Worm (Caenorhabditis elegans) whole organism, L2 larva: ENCODE results near the gene K11D9.3.

Source experiments
- C34F6.9 ChIP-seq: fragments of 150-350 bp; optimal IDR thresholded peaks from 2 replicates; lab custom pipeline; 2014; ENCODE audit warnings: missing biosample characterization, missing genetic modification characterization
- F13H6.1 ChIP-seq: sonication (generic microtip); optimal IDR thresholded peaks from 2 replicates; lab custom pipeline; 2016; ENCODE audit warnings: missing genetic modification characterization, missing compliant biosample characterization
- Y55F3AM.14 ChIP-seq: fragments of 200-800 bp; sonication (Bioruptor generic); optimal IDR thresholded peaks from 2 replicates; lab custom pipeline; 2018; ENCODE audit warnings: mild to moderate bottlenecking, missing genetic modification characterization, missing compliant biosample characterization
- alr-1 ChIP-seq: fragments of 150-350 bp; optimal IDR thresholded peaks from 2 replicates; lab custom pipeline; 2014; ENCODE audit warnings: missing biosample characterization, missing genetic modification characterization
- aly-2 ChIP-seq: fragments of 150-350 bp; optimal IDR thresholded peaks from 2 replicates; lab custom pipeline; 2014; ENCODE audit warnings: missing biosample characterization, missing genetic modification characterization
- ama-1 ChIP-seq: fragments of 150-350 bp; optimal IDR thresholded peaks from 2 replicates; lab custom pipeline; 2018; ENCODE audit warnings: inconsistent platforms
- blmp-1 ChIP-seq: sonication (generic microtip); optimal IDR thresholded peaks from 2 replicates; lab custom pipeline; 2017; ENCODE audit warnings: missing genetic modification characterization, mild to moderate bottlenecking, missing compliant biosample characterization, antibody characterized with exemption, moderate library complexity; ENCODE audit not compliant: insufficient read depth
- ceh-16 ChIP-seq: fragments of 150-350 bp; optimal IDR thresholded peaks from 2 replicates; lab custom pipeline; 2014; ENCODE audit warnings: missing biosample characterization, missing genetic modification characterization
- ceh-82 ChIP-seq: fragments of 150-350 bp; optimal IDR thresholded peaks from 2 replicates; lab custom pipeline; 2014; ENCODE audit warnings: missing biosample characterization, missing genetic modification characterization
- crh-2 ChIP-seq: sonication (generic microtip); optimal IDR thresholded peaks from 2 replicates; lab custom pipeline; 2017; ENCODE audit warnings: missing biosample characterization, missing genetic modification characterization
- fos-1 ChIP-seq: fragments of 150-350 bp; optimal IDR thresholded peaks from 2 replicates; lab custom pipeline; 2014; ENCODE audit warnings: missing biosample characterization, missing genetic modification characterization
- gmeb-1 ChIP-seq: fragments of 150-350 bp; optimal IDR thresholded peaks from 2 replicates; lab custom pipeline; 2014; ENCODE audit warnings: missing biosample characterization, missing genetic modification characterization
- lin-11 ChIP-seq: fragments of 150-350 bp; sonication (generic microtip); optimal IDR thresholded peaks from 2 replicates; lab custom pipeline; 2014; ENCODE audit warnings: missing biosample characterization, missing genetic modification characterization, inconsistent platforms, mixed read lengths
- lin-39 ChIP-seq: fragments of 150-350 bp; optimal IDR thresholded peaks from 2 replicates; lab custom pipeline; 2014; ENCODE audit warnings: missing biosample characterization, missing genetic modification reagents, missing genetic modification characterization
- lsy-2 ChIP-seq, 2 experiments: fragments of 150-350 bp in 1 of 2; sonication (generic microtip) in 1 of 2; optimal IDR thresholded peaks; 2 replicates each; lab custom pipeline; 2014 to 2017; ENCODE audit warnings: missing biosample characterization in 2 of 2, missing genetic modification characterization in 2 of 2
- mbf-1 ChIP-seq: sonication (generic microtip); optimal IDR thresholded peaks from 2 replicates; lab custom pipeline; 2017; ENCODE audit warnings: missing biosample characterization, missing genetic modification characterization
- mdl-1 ChIP-seq, 2 experiments: fragments of 150-350 bp in 1 of 2; sonication (generic microtip) in 1 of 2; optimal IDR thresholded peaks; 2 replicates each; lab custom pipeline; 2017; ENCODE audit warnings: missing biosample characterization in 2 of 2, missing genetic modification characterization in 2 of 2
- nhr-10 ChIP-seq: sonication (generic microtip); optimal IDR thresholded peaks from 2 replicates; lab custom pipeline; 2017; ENCODE audit warnings: missing biosample characterization, missing genetic modification characterization
- nhr-11 ChIP-seq: fragments of 150-350 bp; optimal IDR thresholded peaks from 2 replicates; lab custom pipeline; 2014; ENCODE audit warnings: missing biosample characterization, missing genetic modification characterization
- nhr-12 ChIP-seq: fragments of 150-350 bp; optimal IDR thresholded peaks from 2 replicates; lab custom pipeline; 2014; ENCODE audit warnings: missing biosample characterization, missing genetic modification characterization
- nhr-129 ChIP-seq: fragments of 150-350 bp; optimal IDR thresholded peaks from 2 replicates; lab custom pipeline; 2014; ENCODE audit warnings: missing biosample characterization, missing genetic modification characterization
- nhr-23 ChIP-seq: fragments of 150-350 bp; optimal IDR thresholded peaks from 2 replicates; lab custom pipeline; 2014; ENCODE audit warnings: missing biosample characterization, missing genetic modification reagents, missing genetic modification characterization
- nhr-237 ChIP-seq: fragments of 150-350 bp; optimal IDR thresholded peaks from 2 replicates; lab custom pipeline; 2014; ENCODE audit warnings: missing biosample characterization, missing genetic modification characterization
- nhr-6 ChIP-seq: fragments of 150-350 bp; optimal IDR thresholded peaks from 2 replicates; lab custom pipeline; 2014; ENCODE audit warnings: missing biosample characterization, missing genetic modification characterization
- peb-1 ChIP-seq: fragments of 150-350 bp; optimal IDR thresholded peaks from 2 replicates; lab custom pipeline; 2014; ENCODE audit warnings: missing biosample characterization, missing genetic modification characterization
- sma-3 ChIP-seq: sonication (generic microtip); optimal IDR thresholded peaks from 2 replicates; lab custom pipeline; 2016; ENCODE audit warnings: missing genetic modification reagents, missing genetic modification characterization, missing compliant biosample characterization
- sma-9 ChIP-seq, 2 experiments: fragments of 150-350 bp in 1 of 2; sonication (generic microtip) in 1 of 2; optimal IDR thresholded peaks; 2 replicates each; lab custom pipeline; 2014 to 2016; ENCODE audit warnings: missing genetic modification characterization in 2 of 2, mild to moderate bottlenecking in 1 of 2, missing biosample characterization in 1 of 2, missing compliant biosample characterization in 1 of 2, missing genetic modification reagents in 1 of 2, moderate library complexity in 1 of 2
- snpc-4 ChIP-seq: fragments of 150-350 bp; optimal IDR thresholded peaks from 2 replicates; lab custom pipeline; 2014; ENCODE audit warnings: missing biosample characterization, missing genetic modification characterization
- unc-39 ChIP-seq: fragments of 150-350 bp; optimal IDR thresholded peaks from 2 replicates; lab custom pipeline; 2014; ENCODE audit warnings: missing biosample characterization, missing genetic modification characterization
- unc-55 ChIP-seq: fragments of 150-350 bp; sonication (generic microtip); optimal IDR thresholded peaks from 3 replicates; lab custom pipeline; 2014; ENCODE audit warnings: missing biosample characterization, missing genetic modification reagents, missing genetic modification characterization
- zag-1 ChIP-seq: fragments of 150-350 bp; optimal IDR thresholded peaks from 2 replicates; lab custom pipeline; 2014; ENCODE audit warnings: missing biosample characterization, missing genetic modification characterization
- ztf-1 ChIP-seq: fragments of 200-800 bp; sonication (Bioruptor generic); conservative IDR thresholded peaks from 2 replicates; pipeline ENCODE4 v1.3.6; 2022; ENCODE audit warnings: missing genetic modification characterization, missing compliant biosample characterization
- ztf-4 ChIP-seq: fragments of 150-350 bp; optimal IDR thresholded peaks from 2 replicates; lab custom pipeline; 2014; ENCODE audit warnings: missing biosample characterization, missing genetic modification characterization

Gene K11D9.3

DNA sequence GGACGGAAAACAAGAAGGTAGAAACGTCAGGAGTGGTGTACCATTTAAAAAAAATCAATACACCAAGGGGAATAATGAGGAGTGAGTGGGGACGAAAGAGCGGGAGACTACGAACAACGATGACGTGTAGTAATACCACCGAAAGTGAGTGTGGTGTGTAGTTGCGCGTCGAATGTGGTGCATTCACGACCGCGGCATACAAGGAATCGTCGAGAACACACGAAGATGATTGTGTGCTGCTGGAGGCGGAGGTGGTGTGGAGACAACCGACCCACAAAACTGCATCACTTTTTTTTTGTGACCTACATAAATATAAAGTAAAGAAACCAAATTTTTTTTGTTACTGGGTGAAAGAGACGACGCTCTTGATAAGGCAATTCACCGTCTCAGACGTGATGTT is 16.4 kb upstream of the K11D9.3 start (continued):
- TF ChIP-seq crh-2 (tag; lab: Kevin White, UChicago) (peak; percentile 71), lin-11 (tag; lab: Kevin White, UChicago) (no peak), fos-1 (tag; lab: Kevin White, UChicago) (peak; percentile 77), Y55F3AM.14 (GFP tag; lab: Kevin White, UChicago) (peak; percentile 4), unc-39 (tag; lab: Kevin White, UChicago) (no peak), nhr-12 (tag; lab: Kevin White, UChicago) (no peak), zag-1 (tag; lab: Kevin White, UChicago) (peak; percentile 0), sma-3 (GFP tag; lab: Kevin White, UChicago) (peak; percentile 58), sma-9 (GFP tag; optimal IDR thresholded peaks at IDR 0.05; lab: Kevin White, UChicago) (peak; percentile 29), sma-9 (tag; optimal IDR thresholded peaks at IDR 0.05; lab: Kevin White, UChicago) (no peak), peb-1 (tag; lab: Kevin White, UChicago) (no peak), alr-1 (tag; lab: Kevin White, UChicago) (no peak), ceh-82 (tag; lab: Kevin White, UChicago) (no peak), snpc-4 (tag; lab: Kevin White, UChicago) (no peak), unc-55 (GFP tag; lab: Kevin White, UChicago) (peak; percentile 78)

DNA sequence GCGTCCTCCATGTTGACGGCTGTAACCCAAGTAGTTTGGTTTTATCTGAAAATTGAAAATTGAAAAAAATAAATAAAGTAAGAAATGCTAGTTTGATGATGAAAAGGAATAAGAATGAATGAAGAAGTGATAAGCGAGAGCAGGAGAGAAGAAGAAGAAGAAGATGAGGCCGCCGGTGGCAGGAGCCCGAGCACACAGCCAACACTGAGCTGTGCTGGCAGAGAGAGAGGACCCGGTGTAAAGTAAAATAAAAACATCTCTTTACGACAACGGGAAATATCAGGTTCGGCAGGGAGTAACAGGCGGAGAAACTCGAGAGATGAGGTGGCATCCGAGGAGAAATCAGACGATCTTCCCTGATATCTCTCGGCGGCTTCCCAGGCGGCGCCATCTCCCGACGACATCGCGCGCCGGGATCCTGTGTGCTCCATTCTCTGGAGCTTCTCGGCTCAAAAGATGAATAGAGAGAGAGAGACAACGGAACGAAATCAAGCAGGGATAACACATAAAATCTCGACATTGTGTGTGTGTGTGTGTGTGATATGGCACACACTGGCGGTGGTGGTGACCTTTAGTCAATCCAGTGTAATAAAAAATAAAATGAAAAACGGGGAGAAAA is 14.9 kb upstream of the K11D9.3 start, which contains the start of gene sca-1:
TSS of gene sca-1 (minus strand) at position 51 of the 619 bp plus-strand sequence.
- TF ChIP-seq C34F6.9 = peak; percentile 6
- TF ChIP-seq gmeb-1 (tag; lab: Kevin White, UChicago) = no peak
- peak; percentile 77 for TF ChIP-seq F13H6.1
- TF ChIP-seq nhr-129 (tag; lab: Kevin White, UChicago) = peak; percentile 37

DNA sequence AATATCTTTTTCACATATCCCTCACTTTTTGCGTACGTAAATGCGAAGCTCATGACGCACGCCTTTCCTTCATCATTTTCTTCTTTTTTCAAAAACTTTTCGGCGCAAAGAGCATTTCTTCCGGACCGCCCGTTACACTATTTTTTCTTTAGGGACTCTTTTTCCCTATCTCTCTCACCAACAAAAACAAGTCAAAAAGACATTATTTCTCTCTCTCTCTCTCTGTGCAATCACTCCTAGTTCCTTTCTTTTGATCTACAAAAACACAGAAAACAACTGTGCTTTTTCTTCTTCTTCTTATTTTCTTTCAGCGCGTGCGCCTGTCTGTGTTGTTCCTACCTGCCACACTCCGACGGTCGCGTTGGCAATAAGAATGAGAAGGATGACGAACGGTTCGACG is 14.0 kb upstream of the K11D9.3 start:
- TF ChIP-seq ceh-82 (tag; lab: Kevin White, UChicago) (no peak), C34F6.9 (peak; percentile 48), unc-39 (tag; lab: Kevin White, UChicago) (no peak), nhr-129 (tag; lab: Kevin White, UChicago) (peak; percentile 33), lsy-2 (tag; optimal IDR thresholded peaks at IDR 0.05; lab: Kevin White, UChicago) (peak in 1 of 2 experiments; percentile 40), F13H6.1 (peak; percentile 46), sma-9 (GFP tag; optimal IDR thresholded peaks at IDR 0.05; lab: Kevin White, UChicago) (peak; percentile 47), sma-9 (tag; optimal IDR thresholded peaks at IDR 0.05; lab: Kevin White, UChicago) (no peak)

DNA sequence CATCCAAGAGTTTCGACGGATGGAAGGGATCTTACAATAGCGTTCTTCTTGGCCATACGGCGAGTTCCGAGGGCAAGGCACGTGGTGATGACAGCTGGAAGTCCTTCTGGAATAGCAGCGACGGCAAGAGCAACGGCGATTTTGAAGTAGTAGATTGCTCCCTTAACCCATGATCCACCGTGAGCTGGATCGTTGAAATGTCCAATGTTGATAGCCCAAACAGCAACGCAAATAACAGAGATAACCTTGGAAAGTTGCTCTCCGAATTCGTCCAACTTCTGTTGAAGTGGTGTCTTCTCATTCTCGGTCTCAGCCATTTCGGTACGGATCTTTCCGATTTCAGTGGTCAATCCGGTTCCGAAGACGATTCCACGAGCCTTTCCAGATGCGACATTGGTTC is 13.2 kb upstream of the K11D9.3 start:
- no peak for TF ChIP-seq zag-1 (tag; lab: Kevin White, UChicago)
- no peak for TF ChIP-seq C34F6.9
- no peak for TF ChIP-seq nhr-129 (tag; lab: Kevin White, UChicago)
- TF ChIP-seq nhr-10 (tag; lab: Kevin White, UChicago) = no peak
- TF ChIP-seq mbf-1 = no peak
- TF ChIP-seq ama-1 (lab: Kevin White, UChicago) = no peak
- TF ChIP-seq nhr-237 (tag; lab: Kevin White, UChicago) = no peak
- no peak for TF ChIP-seq ztf-1 (GFP tag; lab: Robert Waterston, UW)

DNA sequence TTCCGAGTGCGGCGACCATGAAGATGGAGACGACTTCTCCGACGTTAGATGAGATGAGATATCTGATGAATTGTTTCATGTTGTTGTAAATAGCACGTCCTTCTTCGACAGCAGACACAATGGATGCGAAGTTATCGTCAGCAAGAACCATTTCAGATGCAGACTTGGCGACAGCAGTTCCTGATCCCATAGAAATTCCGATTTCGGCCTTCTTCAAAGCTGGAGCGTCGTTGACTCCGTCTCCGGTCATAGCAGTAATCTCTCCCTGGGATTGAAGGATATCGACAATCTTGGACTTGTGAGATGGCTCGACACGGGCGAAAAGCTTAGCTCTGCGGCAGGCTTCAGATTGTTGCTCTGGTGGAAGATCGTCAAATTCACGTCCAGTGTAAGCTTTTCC is 11.9 kb upstream of the K11D9.3 start:
- TF ChIP-seq unc-55 (GFP tag; lab: Kevin White, UChicago) = no peak
- no peak for TF ChIP-seq ztf-4 (tag; lab: Kevin White, UChicago)
- TF ChIP-seq nhr-6 (tag; lab: Kevin White, UChicago) = no peak
- no peak for TF ChIP-seq blmp-1 (tag; lab: Kevin White, UChicago)
- no peak for TF ChIP-seq nhr-11 (tag; lab: Kevin White, UChicago)
- no peak for TF ChIP-seq nhr-23 (tag; lab: Kevin White, UChicago)
- no peak for TF ChIP-seq C34F6.9
- no peak for TF ChIP-seq lin-39 (tag; lab: Kevin White, UChicago)
- TF ChIP-seq lsy-2 (tag; optimal IDR thresholded peaks at IDR 0.05; lab: Kevin White, UChicago) = no peak
- no peak for TF ChIP-seq aly-2 (tag; lab: Kevin White, UChicago)
- TF ChIP-seq mdl-1 (tag; optimal IDR thresholded peaks at IDR 0.05; lab: Kevin White, UChicago) = no peak
- no peak for TF ChIP-seq ceh-16
- TF ChIP-seq snpc-4 (tag; lab: Kevin White, UChicago) = no peak
- TF ChIP-seq ztf-1 (GFP tag; lab: Robert Waterston, UW) = no peak
- no peak for TF ChIP-seq sma-3 (GFP tag; lab: Kevin White, UChicago)
- no peak for TF ChIP-seq nhr-129 (tag; lab: Kevin White, UChicago)
- no peak for TF ChIP-seq sma-9 (GFP tag; optimal IDR thresholded peaks at IDR 0.05; lab: Kevin White, UChicago)
- TF ChIP-seq sma-9 (tag; optimal IDR thresholded peaks at IDR 0.05; lab: Kevin White, UChicago) = no peak
- TF ChIP-seq lin-11 (tag; lab: Kevin White, UChicago) = no peak
